Fruit fly (Drosophila melanogaster): ENCODE results near the gene RnrL.

RnrL gene

dm6 chr2L:10353871-10354270, 26.1 kb upstream of the RnrL start, which contains the start of gene CG34367:
CG34367 (minus strand) TSS chr2L:10353905.
- TF ChIP-seq usp (GFP tag; optimal IDR thresholded peaks at IDR 0.05) (no peak), foxo (GFP tag; optimal IDR thresholded peaks at IDR 0.05) (no peak), sv (GFP tag; optimal IDR thresholded peaks at IDR 0.05) (no peak), rgr (GFP tag; optimal IDR thresholded peaks at IDR 0.05) (no peak), Hr83 (GFP tag; optimal IDR thresholded peaks at IDR 0.05; ENCODE audit: poor library complexity, severe bottlenecking) (no peak), Jra (GFP tag; optimal IDR thresholded peaks at IDR 0.05) (no peak), ey (GFP tag; optimal IDR thresholded peaks at IDR 0.05) (no peak), dmrt93B (GFP tag; optimal IDR thresholded peaks at IDR 0.05) (no peak), Vsx2 (GFP tag; optimal IDR thresholded peaks at IDR 0.05; ENCODE audit: partially characterized antibody) (no peak), Mio (GFP tag; optimal IDR thresholded peaks at IDR 0.05) (no peak), Myc (optimal IDR thresholded peaks at IDR 0.05) (no peak)

DNA sequence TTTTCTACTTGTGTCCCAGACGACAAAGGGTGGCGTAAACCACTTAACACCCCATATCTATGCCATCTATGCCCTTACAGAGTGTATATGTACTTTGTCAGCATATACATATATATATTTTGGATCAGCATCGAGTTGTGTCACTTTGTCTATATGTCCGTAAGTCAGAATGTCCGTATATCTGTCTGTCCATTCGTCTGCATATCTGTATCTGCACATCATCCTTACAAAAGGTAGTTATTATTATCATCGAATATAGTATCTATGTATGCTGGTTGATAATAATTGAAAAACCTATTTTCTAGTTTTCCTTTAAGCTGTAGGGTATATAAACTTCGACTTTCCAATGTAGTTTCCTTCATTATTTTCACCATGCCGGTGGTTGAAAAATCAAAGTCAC, 23.4 kb upstream of the RnrL start:
- no peak for TF ChIP-seq Abd-B (GFP tag; optimal IDR thresholded peaks at IDR 0.05)
- TF ChIP-seq foxo (GFP tag; optimal IDR thresholded peaks at IDR 0.05) = no peak
- no peak for TF ChIP-seq fru (GFP tag; optimal IDR thresholded peaks at IDR 0.05)
- no peak for TF ChIP-seq Dfd (GFP tag; optimal IDR thresholded peaks at IDR 0.05)
- TF ChIP-seq Myc (optimal IDR thresholded peaks at IDR 0.05) = no peak
- TF ChIP-seq pan (optimal IDR thresholded peaks at IDR 0.05) = no peak
- TF ChIP-seq OdsH (GFP tag; optimal IDR thresholded peaks at IDR 0.05) = no peak
- TF ChIP-seq Dif (GFP tag; optimal IDR thresholded peaks at IDR 0.05; ENCODE audit: partially characterized antibody) = no peak
- no peak for TF ChIP-seq tai (GFP tag; optimal IDR thresholded peaks at IDR 0.05)
- no peak for TF ChIP-seq dl (GFP tag; optimal IDR thresholded peaks at IDR 0.05; ENCODE audit: insufficient read depth in 1 of 2, partially characterized antibody in 2 of 2)
- no peak for TF ChIP-seq Sp1 (GFP tag; optimal IDR thresholded peaks at IDR 0.05)
- no peak for TF ChIP-seq CG9705 (GFP tag; optimal IDR thresholded peaks at IDR 0.05)
- TF ChIP-seq dmrt93B (GFP tag; optimal IDR thresholded peaks at IDR 0.05) = no peak
- TF ChIP-seq CrebA (GFP tag; optimal IDR thresholded peaks at IDR 0.05; ENCODE audit: borderline replicate concordance) = no peak
- no peak for TF ChIP-seq Mio (GFP tag; optimal IDR thresholded peaks at IDR 0.05)
- no peak for TF ChIP-seq jim (GFP tag; optimal IDR thresholded peaks at IDR 0.05)

dm6 chr2L:10344029-10344606, 16.4 kb upstream of the RnrL start, which contains the start of gene Frmd5:
Frmd5 (plus strand) TSS chr2L:10344442.
- TF ChIP-seq h (GFP tag; optimal IDR thresholded peaks at IDR 0.05) (no peak), GATAd (GFP tag; optimal IDR thresholded peaks at IDR 0.05) (no peak), foxo (GFP tag; optimal IDR thresholded peaks at IDR 0.05) (no peak), sage (GFP tag; optimal IDR thresholded peaks at IDR 0.05) (no peak)

DNA sequence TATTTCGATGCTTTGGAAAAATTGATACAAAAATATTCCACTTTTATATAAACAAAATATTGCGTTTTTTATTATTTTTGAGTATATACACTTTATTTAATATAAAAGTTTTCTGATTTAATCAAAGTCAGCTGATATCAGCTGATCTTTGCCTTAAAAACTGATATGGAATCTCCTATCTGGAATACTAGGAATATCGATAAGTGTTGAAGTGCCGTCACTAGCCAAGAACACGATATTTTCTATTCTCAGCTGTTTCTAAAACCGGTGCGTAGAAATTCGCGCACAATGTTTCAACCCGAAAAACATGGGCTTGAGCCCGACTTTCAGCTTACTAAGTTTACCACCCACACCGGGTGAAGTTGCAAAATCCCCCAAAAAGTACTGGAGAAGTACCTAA, 14.7 kb upstream of the RnrL start, which contains the start of gene Sps2:
Gene Sps2 (plus strand): TSS at position 124 of the 400 bp plus-strand sequence.
- TF ChIP-seq Sp1 (GFP tag; optimal IDR thresholded peaks at IDR 0.05) (no peak), h (GFP tag; optimal IDR thresholded peaks at IDR 0.05) (peak; percentile 24), usp (GFP tag; optimal IDR thresholded peaks at IDR 0.05) (no peak), br (GFP tag; optimal IDR thresholded peaks at IDR 0.05) (no peak), sage (GFP tag; optimal IDR thresholded peaks at IDR 0.05) (no peak), Vsx2 (GFP tag; optimal IDR thresholded peaks at IDR 0.05; ENCODE audit: partially characterized antibody) (no peak), Mio (GFP tag; optimal IDR thresholded peaks at IDR 0.05) (no peak), foxo (GFP tag; optimal IDR thresholded peaks at IDR 0.05) (no peak), Dif (GFP tag; optimal IDR thresholded peaks at IDR 0.05; ENCODE audit: partially characterized antibody) (no peak), Hnf4 (GFP tag; optimal IDR thresholded peaks at IDR 0.05) (peak; percentile 10), N (GFP tag; optimal IDR thresholded peaks at IDR 0.05) (no peak), fru (GFP tag; optimal IDR thresholded peaks at IDR 0.05) (peak; percentile 10), tai (GFP tag; optimal IDR thresholded peaks at IDR 0.05) (no peak), CG9705 (GFP tag; optimal IDR thresholded peaks at IDR 0.05) (no peak), OdsH (GFP tag; optimal IDR thresholded peaks at IDR 0.05) (no peak), CG32264 (GFP tag; optimal IDR thresholded peaks at IDR 0.05) (no peak), pan (optimal IDR thresholded peaks at IDR 0.05) (no peak), ey (GFP tag; optimal IDR thresholded peaks at IDR 0.05) (no peak), CrebA (GFP tag; optimal IDR thresholded peaks at IDR 0.05; ENCODE audit: borderline replicate concordance) (no peak), Abd-B (GFP tag; optimal IDR thresholded peaks at IDR 0.05) (no peak), brk (GFP tag; optimal IDR thresholded peaks at IDR 0.05) (peak; percentile 18), woc (GFP tag; optimal IDR thresholded peaks at IDR 0.05) (no peak), Myc (optimal IDR thresholded peaks at IDR 0.05) (no peak), rgr (GFP tag; optimal IDR thresholded peaks at IDR 0.05) (no peak), Dfd (GFP tag; optimal IDR thresholded peaks at IDR 0.05) (no peak), HLH106 (tag; optimal IDR thresholded peaks at IDR 0.05) (no peak), dmrt93B (GFP tag; optimal IDR thresholded peaks at IDR 0.05) (no peak), sv (GFP tag; optimal IDR thresholded peaks at IDR 0.05) (no peak), lola (GFP tag; optimal IDR thresholded peaks at IDR 0.05) (no peak), dsf (GFP tag; optimal IDR thresholded peaks at IDR 0.05; ENCODE audit: borderline replicate concordance) (no peak)
